Worm (Caenorhabditis elegans): Measurements from ENCODE around the gene srlf-26.

Gene srlf-26

ce11 chrIV:13667975-13668374 lies 10.8 kb upstream of the srlf-26 start:
- peak; percentile 61 for TF ChIP-seq ceh-83 (GFP tag; optimal IDR thresholded peaks at IDR 0.05)

- TF ChIP-seq hlh-1 (tag; optimal IDR thresholded peaks at IDR 0.05), result no peak
- no peak for TF ChIP-seq elt-3 (tag; optimal IDR thresholded peaks at IDR 0.05)
- no peak for TF ChIP-seq ceh-39 (tag; optimal IDR thresholded peaks at IDR 0.05)
- TF ChIP-seq unc-62 (GFP tag; optimal IDR thresholded peaks at IDR 0.05), result no peak
- TF ChIP-seq pha-4 (tag; optimal IDR thresholded peaks at IDR 0.05), result no peak
- TF ChIP-seq ztf-11 (tag; optimal IDR thresholded peaks at IDR 0.05), result no peak
- no peak for TF ChIP-seq mep-1 (tag; optimal IDR thresholded peaks at IDR 0.05)
- TF ChIP-seq flh-1 (GFP tag; optimal IDR thresholded peaks at IDR 0.05), result no peak
- no peak for TF ChIP-seq sem-2 (GFP tag; optimal IDR thresholded peaks at IDR 0.05)
- TF ChIP-seq drap-1 (GFP tag; optimal IDR thresholded peaks at IDR 0.05), result no peak
- TF ChIP-seq tbx-8 (GFP tag; optimal IDR thresholded peaks at IDR 0.05), result no peak
These were observed 5.2 kb upstream of the srlf-26 start, which contains the start of gene oac-48 for ce11 chrIV:13673504-13673903. Gene oac-48, plus strand, starts transcription at chrIV:13673804.

ce11 chrIV:13679495-13679894 lies 746 bp downstream of the srlf-26 start:
- TF ChIP-seq nhr-76 (tag; optimal IDR thresholded peaks at IDR 0.05), result no peak
- no peak for TF ChIP-seq mab-5 (tag; optimal IDR thresholded peaks at IDR 0.05)
- TF ChIP-seq bed-3 (GFP tag; optimal IDR thresholded peaks at IDR 0.05), result no peak
- no peak for TF ChIP-seq ces-1 (GFP tag; optimal IDR thresholded peaks at IDR 0.05)
- no peak for TF ChIP-seq mls-2 (tag; optimal IDR thresholded peaks at IDR 0.05)
- TF ChIP-seq pha-4 (tag; optimal IDR thresholded peaks at IDR 0.05), result no peak
- no peak for TF ChIP-seq nhr-2 (tag; optimal IDR thresholded peaks at IDR 0.05)
- no peak for TF ChIP-seq lin-13 (tag; optimal IDR thresholded peaks at IDR 0.05)

ce11 chrIV:13682733-13683132 lies 4.0 kb downstream of the srlf-26 start:
- TF ChIP-seq unc-62 (GFP tag; optimal IDR thresholded peaks at IDR 0.05) (peak; percentile 94), mab-5 (tag; optimal IDR thresholded peaks at IDR 0.05) (peak; percentile 57), elt-3 (tag; optimal IDR thresholded peaks at IDR 0.05) (peak; percentile 78), nhr-28 (tag; optimal IDR thresholded peaks at IDR 0.05) (no peak)

- TF ChIP-seq nhr-76 (tag; optimal IDR thresholded peaks at IDR 0.05) (no peak), nhr-237 (tag; optimal IDR thresholded peaks at IDR 0.05) (no peak), mls-2 (tag; optimal IDR thresholded peaks at IDR 0.05) (no peak), nhr-12 (tag; optimal IDR thresholded peaks at IDR 0.05) (no peak), lin-32 (GFP tag; optimal IDR thresholded peaks at IDR 0.05) (no peak), snpc-4 (tag; optimal IDR thresholded peaks at IDR 0.05) (no peak), unc-39 (tag; optimal IDR thresholded peaks at IDR 0.05) (no peak), bed-3 (GFP tag; optimal IDR thresholded peaks at IDR 0.05) (no peak), nhr-2 (tag; optimal IDR thresholded peaks at IDR 0.05) (no peak), unc-120 (tag; optimal IDR thresholded peaks at IDR 0.05; ENCODE audit: poor library complexity, severe bottlenecking) (no peak), drap-1 (GFP tag; optimal IDR thresholded peaks at IDR 0.05) (no peak), flh-1 (GFP tag; optimal IDR thresholded peaks at IDR 0.05) (no peak), nhr-28 (tag; optimal IDR thresholded peaks at IDR 0.05) (no peak), mab-5 (tag; optimal IDR thresholded peaks at IDR 0.05) (no peak), M03D4.4 (tag; optimal IDR thresholded peaks at IDR 0.05) (no peak), hlh-1 (tag; optimal IDR thresholded peaks at IDR 0.05) (no peak), lin-13 (tag; optimal IDR thresholded peaks at IDR 0.05) (no peak), elt-3 (tag; optimal IDR thresholded peaks at IDR 0.05) (no peak)
These were observed 6.1 kb downstream of the srlf-26 start for ce11 chrIV:13684827-13685226.

- TF ChIP-seq hlh-1 (tag; optimal IDR thresholded peaks at IDR 0.05) (no peak), blmp-1 (tag; optimal IDR thresholded peaks at IDR 0.05) (no peak), snpc-4 (tag; optimal IDR thresholded peaks at IDR 0.05) (no peak), nhr-2 (tag; optimal IDR thresholded peaks at IDR 0.05) (no peak), ces-1 (GFP tag; optimal IDR thresholded peaks at IDR 0.05) (no peak), ceh-83 (GFP tag; optimal IDR thresholded peaks at IDR 0.05) (no peak), bed-3 (GFP tag; optimal IDR thresholded peaks at IDR 0.05) (no peak), nhr-76 (tag; optimal IDR thresholded peaks at IDR 0.05) (no peak), nhr-12 (tag; optimal IDR thresholded peaks at IDR 0.05) (no peak), nhr-28 (tag; optimal IDR thresholded peaks at IDR 0.05) (no peak), sptf-1 (tag; optimal IDR thresholded peaks at IDR 0.05) (no peak)
These were observed 8.2 kb downstream of the srlf-26 start, which contains the start of gene nyn-1 for ce11 chrIV:13686965-13687425. Gene nyn-1, minus strand, starts transcription at chrIV:13687015.
